Fruit fly (Drosophila melanogaster): ENCODE results near the gene brv2.
A peak's percentile ranks its signal among the peaks of the same experiment; 100 is the strongest.

The brv2 gene

DNA sequence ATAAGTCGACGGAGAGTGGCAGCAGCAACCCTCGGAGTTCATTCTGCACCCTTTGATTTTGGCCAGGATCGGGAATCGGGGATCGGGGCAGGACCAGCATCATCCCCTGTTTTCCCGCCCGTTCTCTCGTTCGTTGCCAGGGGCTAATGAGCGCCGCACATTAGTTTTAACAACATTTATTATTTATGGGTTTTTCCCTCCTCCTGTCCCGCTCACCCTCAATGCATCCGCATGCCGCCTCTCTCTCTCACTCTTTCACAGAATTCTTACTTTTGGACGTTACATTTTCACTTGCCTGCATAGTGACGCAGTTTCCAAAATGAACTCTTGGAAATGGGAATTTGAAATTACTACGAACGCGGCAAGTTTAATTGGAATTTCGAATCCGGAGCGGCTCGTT lies 22.4 kb upstream of the brv2 start (continued):
- TF ChIP-seq bowl (GFP tag; IDR thresholded peaks at IDR 0.05) (no peak), Chrac-16 (GFP tag; optimal IDR thresholded peaks at IDR 0.05) (no peak), seq (GFP tag; IDR thresholded peaks at IDR 0.05) (peak; percentile 50; the same call in 1 of the 2 replicates), Xbp1 (GFP tag; optimal IDR thresholded peaks at IDR 0.05) (no peak), nerfin-1 (tag; optimal IDR thresholded peaks at IDR 0.05) (peak; percentile 89), Kr (GFP tag; optimal IDR thresholded peaks at IDR 0.05) (peak; percentile 76), zen2 (GFP tag; IDR thresholded peaks at IDR 0.05; ENCODE audit: partially characterized antibody) (no peak), CG6791 (GFP tag; IDR thresholded peaks at IDR 0.05; ENCODE audit: partially characterized antibody) (no peak), CG3838 (GFP tag; optimal IDR thresholded peaks at IDR 0.05) (no peak), CG8924 (tag; optimal IDR thresholded peaks at IDR 0.05) (peak; percentile 26), CG1602 (GFP tag; optimal IDR thresholded peaks at IDR 0.05) (no peak), CG17829 (tag; optimal IDR thresholded peaks at IDR 0.05) (no peak), CG31388 (GFP tag; optimal IDR thresholded peaks at IDR 0.05) (no peak), C15 (GFP tag; IDR thresholded peaks at IDR 0.05) (no peak), E2f1 (GFP tag; IDR thresholded peaks at IDR 0.05) (no peak), fd3F (GFP tag; optimal IDR thresholded peaks at IDR 0.05) (no peak), slbo (GFP tag; IDR thresholded peaks at IDR 0.05) (no peak), pros (GFP tag; optimal IDR thresholded peaks at IDR 0.05) (peak; percentile 91), HLHmδ (GFP tag; optimal IDR thresholded peaks at IDR 0.05) (no peak), insv (GFP tag; optimal IDR thresholded peaks at IDR 0.05) (no peak), wek (GFP tag; optimal IDR thresholded peaks at IDR 0.05) (no peak), Asciz (GFP tag; optimal IDR thresholded peaks at IDR 0.05) (no peak), oc (tag; optimal IDR thresholded peaks at IDR 0.05) (peak; percentile 25), kni (GFP tag; optimal IDR thresholded peaks at IDR 0.05) (peak; percentile 47), CG13894 (tag; optimal IDR thresholded peaks at IDR 0.05) (no peak), cas (GFP tag; IDR thresholded peaks at IDR 0.05) (no peak), CG5245 (GFP tag; optimal IDR thresholded peaks at IDR 0.05) (no peak), lola (GFP tag; optimal IDR thresholded peaks at IDR 0.05) (no peak), B-H1 (GFP tag; IDR thresholded peaks at IDR 0.05) (no peak), CG17361 (GFP tag; IDR thresholded peaks at IDR 0.05) (no peak), Ets65A (GFP tag) (no peak), CG11560 (tag; IDR thresholded peaks at IDR 0.05) (no peak), en (GFP tag; optimal IDR thresholded peaks at IDR 0.05) (no peak), unpg (GFP tag; optimal IDR thresholded peaks at IDR 0.05) (no peak), CG1024 (GFP tag; IDR thresholded peaks at IDR 0.05) (no peak), Adf1 (GFP tag; IDR thresholded peaks at IDR 0.05) (no peak), Awh (GFP tag; IDR thresholded peaks at IDR 0.05) (peak; percentile 72; the same call in 1 of the 2 replicates), CG17186 (GFP tag; optimal IDR thresholded peaks at IDR 0.05) (no peak), MTF-1 (GFP tag; optimal IDR thresholded peaks at IDR 0.05; ENCODE audit: borderline replicate concordance) (no peak)

DNA sequence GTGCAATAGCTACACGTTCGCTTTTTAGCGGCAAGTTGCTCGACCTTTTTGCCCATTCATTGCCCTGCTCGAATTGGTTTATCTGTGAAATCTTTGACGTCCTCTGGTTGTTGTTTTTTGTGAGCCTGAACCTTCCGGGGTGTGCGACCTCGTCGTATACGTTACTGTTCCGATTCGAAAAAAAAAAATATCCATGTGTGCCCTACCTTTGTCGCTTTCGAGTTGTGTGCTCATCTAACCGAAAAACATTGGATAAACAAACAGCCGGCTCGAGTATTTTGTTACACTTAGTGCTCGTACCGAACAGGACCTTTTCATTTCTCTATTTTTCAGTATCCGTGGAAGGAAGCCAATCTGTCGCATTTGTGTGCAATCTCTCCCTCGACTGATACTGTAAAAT lies 19.5 kb upstream of the brv2 start:
- TF ChIP-seq tll (GFP tag; optimal IDR thresholded peaks at IDR 0.05): peak in 1 of 2 experiments; percentile 62
- peak; percentile 72 for TF ChIP-seq pros (GFP tag; optimal IDR thresholded peaks at IDR 0.05)
- no peak for TF ChIP-seq CG10366 (GFP tag; IDR thresholded peaks at IDR 0.05)
- TF ChIP-seq dati (GFP tag; IDR thresholded peaks at IDR 0.05): no peak
- TF ChIP-seq oc (tag; optimal IDR thresholded peaks at IDR 0.05): peak; percentile 89
- 0 out of 3 replicates have a peak, but pooled peaks have one; percentile 12 for TF ChIP-seq vnd (GFP tag; IDR thresholded peaks at IDR 0.05; ENCODE audit: partially characterized antibody)
- peak; percentile 55 for TF ChIP-seq sqz (GFP tag; optimal IDR thresholded peaks at IDR 0.05)
- TF ChIP-seq CG13894 (tag; optimal IDR thresholded peaks at IDR 0.05): peak; percentile 14
- TF ChIP-seq tap (tag; optimal IDR thresholded peaks at IDR 0.05): peak; percentile 50
- no peak for TF ChIP-seq sr (GFP tag; IDR thresholded peaks at IDR 0.05)
- peak; percentile 55; the same call in 1 of the 2 replicates for TF ChIP-seq CG4360 (GFP tag; IDR thresholded peaks at IDR 0.05)
